Worm (Caenorhabditis elegans) whole organism, L3 larva: ENCODE measurements around the gene madf-1.

Source experiments
- R02D3.7 ChIP-seq: fragments of 150-350 bp; optimal IDR thresholded peaks from 2 replicates; lab custom pipeline; 2014; ENCODE audit warnings: missing biosample characterization, missing genetic modification characterization
- ZK546.5 ChIP-seq: sonication (generic microtip); optimal IDR thresholded peaks from 2 replicates; lab custom pipeline; 2017; ENCODE audit warnings: missing biosample characterization, missing genetic modification characterization
- aly-2 ChIP-seq: fragments of 150-350 bp; optimal IDR thresholded peaks from 2 replicates; lab custom pipeline; 2014; ENCODE audit warnings: missing biosample characterization, missing genetic modification characterization
- ama-1 ChIP-seq: fragments of 150-350 bp; optimal IDR thresholded peaks from 2 replicates; lab custom pipeline; 2018
- ceh-16 ChIP-seq: sonication (generic microtip); optimal IDR thresholded peaks from 2 replicates; lab custom pipeline; 2017; ENCODE audit warnings: missing biosample characterization, missing genetic modification characterization
- ceh-28 ChIP-seq: fragments of 150-350 bp; optimal IDR thresholded peaks from 2 replicates; lab custom pipeline; 2014; ENCODE audit warnings: missing biosample characterization, missing genetic modification reagents, missing genetic modification characterization
- ceh-82 ChIP-seq: fragments of 150-350 bp; optimal IDR thresholded peaks from 2 replicates; lab custom pipeline; 2014; ENCODE audit warnings: missing biosample characterization, missing genetic modification characterization
- ceh-9 ChIP-seq: sonication (generic microtip); optimal IDR thresholded peaks from 2 replicates; lab custom pipeline; 2018; ENCODE audit warnings: missing biosample characterization, missing genetic modification characterization
- daf-12 ChIP-seq: fragments of 150-350 bp; optimal IDR thresholded peaks from 2 replicates; lab custom pipeline; 2014; ENCODE audit warnings: missing biosample characterization, missing genetic modification reagents, missing genetic modification characterization
- egl-27 ChIP-seq: sonication (generic microtip); optimal IDR thresholded peaks from 4 replicates; lab custom pipeline; 2017; ENCODE audit warnings: missing biosample characterization, missing genetic modification reagents, missing genetic modification characterization
- egl-5 ChIP-seq: fragments of 150-350 bp; optimal IDR thresholded peaks from 2 replicates; lab custom pipeline; 2017; ENCODE audit warnings: missing biosample characterization, missing genetic modification reagents, missing genetic modification characterization, inconsistent platforms
- elt-1 ChIP-seq: fragments of 150-350 bp; optimal IDR thresholded peaks from 2 replicates; lab custom pipeline; 2014; ENCODE audit warnings: missing biosample characterization, missing genetic modification characterization
- elt-2 ChIP-seq: sonication (generic microtip); optimal IDR thresholded peaks from 2 replicates; lab custom pipeline; 2016; ENCODE audit warnings: missing genetic modification reagents, mild to moderate bottlenecking, missing genetic modification characterization, missing compliant biosample characterization
- elt-3 ChIP-seq, 3 experiments: fragments of 150-350 bp in 1 of 3; sonication (generic microtip) in 2 of 3; optimal IDR thresholded peaks; 2 replicates in 2 of 3; 4 replicates in 1 of 3; lab custom pipeline; 2014 to 2017; ENCODE audit warnings: missing biosample characterization in 3 of 3, missing genetic modification characterization in 3 of 3
- eor-1 ChIP-seq, 2 experiments: fragments of 150-350 bp; optimal IDR thresholded peaks; 2 replicates each; lab custom pipeline; 2014 to 2018; ENCODE audit warnings: missing biosample characterization in 2 of 2, missing genetic modification characterization in 2 of 2
- fkh-10 ChIP-seq: sonication (generic microtip); optimal IDR thresholded peaks from 2 replicates; lab custom pipeline; 2017; ENCODE audit warnings: missing biosample characterization, missing genetic modification reagents, missing genetic modification characterization
- fkh-2 ChIP-seq: fragments of 150-350 bp; optimal IDR thresholded peaks from 2 replicates; lab custom pipeline; 2014; ENCODE audit warnings: missing biosample characterization, missing genetic modification reagents, missing genetic modification characterization
- fos-1 ChIP-seq: fragments of 150-350 bp; optimal IDR thresholded peaks from 2 replicates; lab custom pipeline; 2014; ENCODE audit warnings: missing biosample characterization, missing genetic modification characterization
- hmg-11 ChIP-seq: sonication (generic microtip); optimal IDR thresholded peaks from 2 replicates; lab custom pipeline; 2016; ENCODE audit warnings: missing genetic modification characterization, missing compliant biosample characterization
- jun-1 ChIP-seq: fragments of 150-350 bp; optimal IDR thresholded peaks from 2 replicates; lab custom pipeline; 2014; ENCODE audit warnings: missing biosample characterization, missing genetic modification reagents, missing genetic modification characterization
- lin-15B ChIP-seq: fragments of 150-350 bp; optimal IDR thresholded peaks from 2 replicates; lab custom pipeline; 2014; ENCODE audit warnings: missing biosample characterization, missing genetic modification characterization
- lin-39 ChIP-seq: fragments of 150-350 bp; optimal IDR thresholded peaks from 2 replicates; lab custom pipeline; 2018; ENCODE audit warnings: missing biosample characterization, missing genetic modification reagents, missing genetic modification characterization
- lsy-12 ChIP-seq: sonication (generic microtip); optimal IDR thresholded peaks from 2 replicates; lab custom pipeline; 2016; ENCODE audit warnings: mild to moderate bottlenecking, missing genetic modification characterization, missing compliant biosample characterization
- mdl-1 ChIP-seq: fragments of 150-350 bp; optimal IDR thresholded peaks from 2 replicates; lab custom pipeline; 2014; ENCODE audit warnings: missing biosample characterization, missing genetic modification characterization
- mml-1 ChIP-seq: fragments of 150-350 bp; sonication (generic microtip); optimal IDR thresholded peaks from 3 replicates; lab custom pipeline; 2014; ENCODE audit warnings: missing biosample characterization, missing genetic modification characterization
- nfya-1 ChIP-seq: sonication (generic microtip); optimal IDR thresholded peaks from 2 replicates; lab custom pipeline; 2017; ENCODE audit warnings: missing genetic modification characterization, mild to moderate bottlenecking, missing compliant biosample characterization, antibody characterized with exemption, moderate library complexity; ENCODE audit not compliant: insufficient read depth
- nhr-11 ChIP-seq: fragments of 150-350 bp; optimal IDR thresholded peaks from 2 replicates; lab custom pipeline; 2014; ENCODE audit warnings: missing biosample characterization, missing genetic modification characterization
- nhr-12 ChIP-seq: fragments of 150-350 bp; optimal IDR thresholded peaks from 2 replicates; lab custom pipeline; 2014; ENCODE audit warnings: missing biosample characterization, missing genetic modification characterization
- nhr-23 ChIP-seq: fragments of 150-350 bp; optimal IDR thresholded peaks from 2 replicates; lab custom pipeline; 2014; ENCODE audit warnings: missing biosample characterization, missing genetic modification reagents, missing genetic modification characterization
- nhr-237 ChIP-seq: fragments of 150-350 bp; optimal IDR thresholded peaks from 2 replicates; lab custom pipeline; 2014; ENCODE audit warnings: missing biosample characterization, missing genetic modification characterization
- nhr-25 ChIP-seq: sonication (generic microtip); optimal IDR thresholded peaks from 2 replicates; lab custom pipeline; 2017; ENCODE audit warnings: missing biosample characterization, missing genetic modification characterization
- nhr-28 ChIP-seq: fragments of 150-350 bp; optimal IDR thresholded peaks from 2 replicates; lab custom pipeline; 2014; ENCODE audit warnings: missing biosample characterization, missing genetic modification characterization
- nhr-43 ChIP-seq: sonication (generic microtip); optimal IDR thresholded peaks from 2 replicates; lab custom pipeline; 2016; ENCODE audit warnings: mild to moderate bottlenecking, missing genetic modification characterization, missing compliant biosample characterization; ENCODE audit not compliant: poor library complexity, severe bottlenecking
- nhr-67 ChIP-seq: fragments of 150-350 bp; optimal IDR thresholded peaks from 2 replicates; lab custom pipeline; 2014; ENCODE audit warnings: missing biosample characterization, missing genetic modification characterization
- nhr-76 ChIP-seq: fragments of 150-350 bp; sonication (generic microtip); optimal IDR thresholded peaks from 5 replicates; lab custom pipeline; 2014; ENCODE audit warnings: missing biosample characterization, missing genetic modification characterization
- nhr-77 ChIP-seq: fragments of 150-350 bp; optimal IDR thresholded peaks from 2 replicates; lab custom pipeline; 2014; ENCODE audit warnings: missing biosample characterization, missing genetic modification characterization
- pha-4 ChIP-seq: fragments of 150-350 bp; optimal IDR thresholded peaks from 2 replicates; lab custom pipeline; 2014; ENCODE audit warnings: missing biosample characterization, missing genetic modification reagents, missing genetic modification characterization
- pqm-1 ChIP-seq: fragments of 150-350 bp; optimal IDR thresholded peaks from 2 replicates; lab custom pipeline; 2017; ENCODE audit warnings: missing biosample characterization, missing genetic modification characterization, inconsistent platforms
- sea-2 ChIP-seq: fragments of 150-350 bp; sonication (generic microtip); optimal IDR thresholded peaks from 4 replicates; lab custom pipeline; 2014; ENCODE audit warnings: missing biosample characterization, missing genetic modification reagents, missing genetic modification characterization
- skn-1 ChIP-seq: fragments of 150-350 bp; optimal IDR thresholded peaks from 2 replicates; lab custom pipeline; 2014; ENCODE audit warnings: missing biosample characterization, missing genetic modification characterization
- snpc-4 ChIP-seq: fragments of 150-350 bp; optimal IDR thresholded peaks from 2 replicates; lab custom pipeline; 2014; ENCODE audit warnings: missing biosample characterization, missing genetic modification characterization
- tbx-2 ChIP-seq: sonication (generic microtip); optimal IDR thresholded peaks from 2 replicates; lab custom pipeline; 2016; ENCODE audit warnings: mild to moderate bottlenecking, missing genetic modification characterization, missing compliant biosample characterization
- unc-39 ChIP-seq: sonication (generic microtip); optimal IDR thresholded peaks from 4 replicates; lab custom pipeline; 2017; ENCODE audit warnings: missing biosample characterization, missing genetic modification characterization
- unc-62 ChIP-seq: fragments of 150-350 bp; sonication (generic microtip); optimal IDR thresholded peaks from 4 replicates; lab custom pipeline; 2014; ENCODE audit warnings: missing biosample characterization, missing genetic modification reagents, missing genetic modification characterization
- zag-1 ChIP-seq: fragments of 150-350 bp; optimal IDR thresholded peaks from 2 replicates; lab custom pipeline; 2014; ENCODE audit warnings: missing biosample characterization, missing genetic modification characterization
- ztf-11 ChIP-seq: fragments of 150-350 bp; optimal IDR thresholded peaks from 2 replicates; lab custom pipeline; 2014; ENCODE audit warnings: missing biosample characterization, missing genetic modification characterization
- ztf-4 ChIP-seq: fragments of 150-350 bp; optimal IDR thresholded peaks from 2 replicates; lab custom pipeline; 2014; ENCODE audit warnings: missing biosample characterization, missing genetic modification characterization

madf-1 gene

ce11 chrIV:796521-797073, 35.1 kb downstream of the madf-1 start, which contains the start of the genes F56B3.11 and ech-5:
Gene F56B3.11 (minus strand): TSS chrIV:796571.
Gene ech-5 (plus strand): TSS chrIV:797023.
- TF ChIP-seq lin-15B (tag; lab: Kevin White, UChicago) (peak; percentile 92), nhr-12 (tag; lab: Kevin White, UChicago) (no peak), daf-12 (tag; lab: Kevin White, UChicago) (no peak), ceh-82 (tag; lab: Kevin White, UChicago) (no peak), nhr-43 (tag; lab: Kevin White, UChicago) (no peak), nhr-76 (tag; lab: Kevin White, UChicago) (no peak), ceh-16 (tag; lab: Kevin White, UChicago) (no peak), tbx-2 (tag; lab: Kevin White, UChicago) (no peak), ztf-11 (tag; lab: Kevin White, UChicago) (no peak), nhr-23 (tag; lab: Kevin White, UChicago) (peak; percentile 73), fkh-10 (GFP tag; lab: Kevin White, UChicago) (no peak), jun-1 (no peak), ceh-9 (no peak), eor-1 (tag; optimal IDR thresholded peaks at IDR 0.05; lab: Kevin White, UChicago) (peak in 1 of 2 experiments; percentile 10), R02D3.7 (tag; lab: Kevin White, UChicago) (no peak), fos-1 (tag; lab: Kevin White, UChicago) (no peak), lsy-12 (tag; lab: Kevin White, UChicago) (peak; percentile 75), nhr-28 (tag; lab: Kevin White, UChicago) (no peak), ama-1 (lab: Kevin White, UChicago) (no peak), unc-39 (no peak), fkh-2 (tag; lab: Kevin White, UChicago) (no peak), unc-62 (no peak), mdl-1 (no peak), pqm-1 (tag; lab: Kevin White, UChicago) (peak; percentile 20), hmg-11 (tag; lab: Kevin White, UChicago) (peak; percentile 75), nhr-11 (tag; lab: Kevin White, UChicago) (no peak), elt-1 (tag; lab: Kevin White, UChicago) (peak; percentile 81), ztf-4 (no peak), ceh-28 (no peak), pha-4 (tag; lab: Kevin White, UChicago) (peak; percentile 74), aly-2 (no peak), sea-2 (GFP tag; lab: Kevin White, UChicago) (no peak), egl-5 (tag; lab: Kevin White, UChicago) (no peak), mml-1 (tag; lab: Kevin White, UChicago) (no peak), ZK546.5 (tag; lab: Kevin White, UChicago) (no peak), nhr-25 (tag; lab: Kevin White, UChicago) (no peak), nhr-237 (tag; lab: Kevin White, UChicago) (no peak), snpc-4 (tag; lab: Kevin White, UChicago) (peak; percentile 2), egl-27 (no peak), elt-3 (tag; optimal IDR thresholded peaks at IDR 0.05; lab: Kevin White, UChicago) (no peak), zag-1 (tag; lab: Kevin White, UChicago) (no peak), nfya-1 (tag; lab: Kevin White, UChicago) (peak; percentile 28), nhr-77 (tag; lab: Kevin White, UChicago) (no peak), elt-2 (tag; lab: Kevin White, UChicago) (peak; percentile 41), lin-39 (tag; lab: Kevin White, UChicago) (no peak), skn-1 (tag; lab: Kevin White, UChicago) (peak; percentile 61), nhr-67 (no peak)
